Fruit fly (Drosophila melanogaster) whole organism, embryonic: ENCODE data around the gene CG33664.

ENCODE experiments used
- Antp ChIP-seq: fragments of 200-800 bp; sonication (Bioruptor generic); optimal IDR thresholded peaks from 3 replicates; lab custom pipeline; 2016; ENCODE audit warnings: missing biosample characterization, missing genetic modification characterization
- BtbVII ChIP-seq: fragments of 200-800 bp; sonication (Bioruptor generic); optimal IDR thresholded peaks from 3 replicates; lab custom pipeline; 2017; ENCODE audit warnings: missing biosample characterization, mild to moderate bottlenecking, missing genetic modification characterization
- Bteb2 ChIP-seq: fragments of 200-800 bp; sonication (Bioruptor generic); optimal IDR thresholded peaks from 2 replicates; lab custom pipeline; 2016; ENCODE audit warnings: missing biosample characterization, missing genetic modification characterization
- C15 ChIP-seq: fragments of 200-800 bp; sonication (Bioruptor generic); IDR thresholded peaks from 3 replicates; pipeline ENCODE4 v1.3.6; 2022; ENCODE audit warnings: missing biosample characterization, missing genetic modification characterization
- CG11085 ChIP-seq: fragments of 200-800 bp; sonication (Bioruptor generic); IDR thresholded peaks from 2 replicates; pipeline ENCODE4 v1.3.6; 2022; ENCODE audit warnings: missing biosample characterization, missing genetic modification characterization
- CG11456 ChIP-seq: fragments of 200-800 bp; sonication (Bioruptor generic); IDR thresholded peaks from 3 replicates; pipeline ENCODE4 v1.3.6; 2022; ENCODE audit warnings: missing biosample characterization, missing genetic modification characterization
- CG12391 ChIP-seq: fragments of 200-800 bp; sonication (Bioruptor generic); optimal IDR thresholded peaks from 3 replicates; lab custom pipeline; 2018; ENCODE audit warnings: missing biosample characterization, mild to moderate bottlenecking, missing genetic modification characterization, moderate library complexity
- CG13296 ChIP-seq: fragments of 200-800 bp; sonication (Bioruptor generic); optimal IDR thresholded peaks from 3 replicates; lab custom pipeline; 2018; ENCODE audit warnings: missing biosample characterization, mild to moderate bottlenecking, missing genetic modification characterization
- CG13775 ChIP-seq: fragments of 200-800 bp; sonication (Bioruptor generic); optimal IDR thresholded peaks from 3 replicates; lab custom pipeline; 2017; ENCODE audit warnings: missing biosample characterization, mild to moderate bottlenecking, missing genetic modification characterization
- CG14050 ChIP-seq: fragments of 200-800 bp; sonication (Bioruptor generic); IDR thresholded peaks from 3 replicates; pipeline ENCODE4 v1.3.6; 2022; ENCODE audit warnings: missing biosample characterization, missing genetic modification characterization
- CG14860 ChIP-seq: fragments of 200-800 bp; sonication (Bioruptor generic); IDR thresholded peaks from 3 replicates; pipeline ENCODE4 v1.3.6; 2022; ENCODE audit warnings: missing biosample characterization, missing genetic modification characterization; ENCODE audit not compliant: partially characterized antibody
- CG1647 ChIP-seq: fragments of 200-800 bp; sonication (Bioruptor generic); optimal IDR thresholded peaks from 3 replicates; lab custom pipeline; 2016; ENCODE audit warnings: missing biosample characterization, missing genetic modification characterization
- CG16863 ChIP-seq: fragments of 200-800 bp; sonication (Bioruptor generic); optimal IDR thresholded peaks from 3 replicates; lab custom pipeline; 2016; ENCODE audit warnings: missing biosample characterization, missing genetic modification characterization
- CG1832 ChIP-seq: fragments of 200-800 bp; sonication (Bioruptor generic); optimal IDR thresholded peaks from 2 replicates; lab custom pipeline; 2017; ENCODE audit warnings: missing biosample characterization, mild to moderate bottlenecking, missing genetic modification characterization, inconsistent platforms
- CG2129 ChIP-seq: fragments of 200-800 bp; sonication (Bioruptor generic); IDR thresholded peaks from 2 replicates; pipeline ENCODE4 v1.3.6; 2022; ENCODE audit warnings: missing biosample characterization, missing genetic modification characterization; ENCODE audit not compliant: partially characterized antibody
- CG2889 ChIP-seq: fragments of 200-800 bp; sonication (Bioruptor generic); IDR thresholded peaks from 3 replicates; pipeline ENCODE4 v1.3.6; 2022; ENCODE audit warnings: missing biosample characterization, missing genetic modification characterization
- CG32767 ChIP-seq: fragments of 200-800 bp; sonication (Bioruptor generic); IDR thresholded peaks from 2 replicates; pipeline ENCODE4 v1.3.6; 2022; ENCODE audit warnings: missing biosample characterization, missing genetic modification characterization
- CG4707 ChIP-seq: fragments of 200-800 bp; sonication (Bioruptor generic); optimal IDR thresholded peaks from 2 replicates; lab custom pipeline; 2018; ENCODE audit warnings: missing biosample characterization, mild to moderate bottlenecking, missing genetic modification characterization, moderate library complexity
- CG4820 ChIP-seq: fragments of 200-800 bp; sonication (Bioruptor generic); optimal IDR thresholded peaks from 3 replicates; lab custom pipeline; 2016; ENCODE audit warnings: missing biosample characterization, missing genetic modification characterization
- CG6175 ChIP-seq: fragments of 200-800 bp; sonication (Bioruptor generic); IDR thresholded peaks from 3 replicates; pipeline ENCODE4 v1.3.6; 2022; ENCODE audit warnings: missing biosample characterization, missing genetic modification characterization
- CG6689 ChIP-seq: fragments of 200-800 bp; sonication (Bioruptor generic); IDR thresholded peaks from 2 replicates; pipeline ENCODE4 v1.3.6; 2022; ENCODE audit warnings: missing biosample characterization, missing genetic modification characterization
- CG7786 ChIP-seq: fragments of 200-800 bp; sonication (Bioruptor generic); optimal IDR thresholded peaks from 2 replicates; lab custom pipeline; 2016; ENCODE audit warnings: missing biosample characterization, missing genetic modification characterization
- CG8924 ChIP-seq: fragments of 200-800 bp; optimal IDR thresholded peaks from 3 replicates; lab custom pipeline; 2019; ENCODE audit warnings: missing biosample characterization, mild to moderate bottlenecking, missing genetic modification characterization, moderate library complexity
- Dip2 ChIP-seq: fragments of 200-800 bp; sonication (Bioruptor generic); IDR thresholded peaks from 2 replicates; pipeline ENCODE4 v1.3.6; 2022; ENCODE audit warnings: missing biosample characterization, missing genetic modification characterization
- Drgx ChIP-seq: fragments of 200-800 bp; sonication (Bioruptor generic); IDR thresholded peaks from 2 replicates; pipeline ENCODE4 v1.3.6; 2022; ENCODE audit warnings: missing biosample characterization, missing genetic modification characterization
- E2f1 ChIP-seq: fragments of 200-800 bp; sonication (Bioruptor generic); IDR thresholded peaks from 2 replicates; pipeline ENCODE4 v1.3.6; 2022; ENCODE audit warnings: missing biosample characterization, missing genetic modification characterization
- Ets65A ChIP-seq: fragments of 200-800 bp; sonication (Bioruptor generic); peaks from one replicate; lab custom pipeline; 2016; ENCODE audit warnings: missing biosample characterization, missing genetic modification characterization
- Lpt ChIP-seq: fragments of >200 bp; optimal IDR thresholded peaks from 2 replicates; lab custom pipeline; 2018; ENCODE audit warnings: missing biosample characterization, missing genetic modification characterization
- Mrtf ChIP-seq: fragments of 200-800 bp; sonication (Bioruptor generic); IDR thresholded peaks from 3 replicates; pipeline ENCODE4 v1.3.6; 2022; ENCODE audit warnings: missing biosample characterization, missing genetic modification characterization
- NC2β ChIP-seq: fragments of 200-800 bp; sonication (Bioruptor generic); optimal IDR thresholded peaks from 2 replicates; lab custom pipeline; 2016; ENCODE audit warnings: missing biosample characterization, missing genetic modification characterization
- Opbp ChIP-seq: fragments of 200-800 bp; sonication (Bioruptor generic); IDR thresholded peaks from 3 replicates; pipeline ENCODE4 v1.3.6; 2022; ENCODE audit warnings: missing biosample characterization, missing genetic modification characterization; ENCODE audit not compliant: partially characterized antibody
- Sox100B ChIP-seq: fragments of 200-800 bp; sonication (Bioruptor generic); optimal IDR thresholded peaks from 3 replicates; lab custom pipeline; 2018; ENCODE audit warnings: missing biosample characterization, mild to moderate bottlenecking, missing genetic modification characterization
- Vsx1 ChIP-seq: fragments of 200-800 bp; sonication (Bioruptor generic); optimal IDR thresholded peaks from 2 replicates; lab custom pipeline; 2017; ENCODE audit warnings: missing biosample characterization, mild to moderate bottlenecking, missing genetic modification characterization, missing genetic modification reagents
- ase ChIP-seq: fragments of 200-800 bp; sonication (Bioruptor generic); IDR thresholded peaks from 3 replicates; pipeline ENCODE4 v1.3.6; 2022; ENCODE audit warnings: missing biosample characterization, missing genetic modification characterization
- chn ChIP-seq: fragments of 200-800 bp; sonication (Bioruptor generic); optimal IDR thresholded peaks from 2 replicates; lab custom pipeline; 2016; ENCODE audit warnings: missing biosample characterization, missing genetic modification characterization
- dysf ChIP-seq: fragments of 200-800 bp; sonication (Bioruptor generic); IDR thresholded peaks from 3 replicates; pipeline ENCODE4 v1.3.6; 2022; ENCODE audit warnings: missing biosample characterization, missing genetic modification characterization
- emc ChIP-seq: fragments of 200-800 bp; sonication (Bioruptor generic); optimal IDR thresholded peaks from 2 replicates; lab custom pipeline; 2016; ENCODE audit warnings: missing biosample characterization, missing genetic modification characterization
- gcm ChIP-seq: fragments of 200-800 bp; sonication (Bioruptor generic); optimal IDR thresholded peaks from 2 replicates; lab custom pipeline; 2019; ENCODE audit warnings: missing biosample characterization, mild to moderate bottlenecking, missing genetic modification characterization, moderate library complexity
- gro ChIP-seq: fragments of 200-800 bp; sonication (Bioruptor generic); optimal IDR thresholded peaks from 2 replicates; lab custom pipeline; 2016; ENCODE audit warnings: missing biosample characterization, missing genetic modification characterization
- gsb-n ChIP-seq: fragments of 200-800 bp; sonication (Bioruptor generic); optimal IDR thresholded peaks from 3 replicates; lab custom pipeline; 2018; ENCODE audit warnings: missing biosample characterization, mild to moderate bottlenecking, missing genetic modification characterization
- hbn ChIP-seq: fragments of 200-800 bp; sonication (Bioruptor generic); IDR thresholded peaks from 2 replicates; pipeline ENCODE4 v1.3.6; 2022; ENCODE audit warnings: missing biosample characterization, missing genetic modification characterization; ENCODE audit not compliant: partially characterized antibody
- ken ChIP-seq: fragments of 200-800 bp; sonication (Bioruptor generic); IDR thresholded peaks from 3 replicates; pipeline ENCODE4 v1.3.6; 2022; ENCODE audit warnings: missing biosample characterization, missing genetic modification characterization
- luna ChIP-seq: fragments of 200-800 bp; sonication (Bioruptor generic); optimal IDR thresholded peaks from 2 replicates; lab custom pipeline; 2016; ENCODE audit warnings: missing biosample characterization, missing genetic modification characterization
- maf-S ChIP-seq: fragments of 200-800 bp; sonication (Bioruptor generic); optimal IDR thresholded peaks from 2 replicates; lab custom pipeline; 2016; ENCODE audit warnings: missing biosample characterization, missing genetic modification characterization
- nau ChIP-seq: fragments of 200-800 bp; sonication (Bioruptor generic); optimal IDR thresholded peaks from 3 replicates; lab custom pipeline; 2017; ENCODE audit warnings: missing biosample characterization, mild to moderate bottlenecking, missing genetic modification characterization, missing genetic modification reagents
- nerfin-2 ChIP-seq: fragments of 200-800 bp; sonication (Bioruptor generic); IDR thresholded peaks from 2 replicates; pipeline ENCODE4 v1.3.6; 2022; ENCODE audit warnings: missing biosample characterization, missing genetic modification characterization; ENCODE audit not compliant: partially characterized antibody
- rib ChIP-seq: fragments of 200-800 bp; sonication (Bioruptor generic); IDR thresholded peaks from 2 replicates; pipeline ENCODE4 v1.3.6; 2022; ENCODE audit warnings: missing biosample characterization, missing genetic modification characterization
- sens ChIP-seq: fragments of 200-800 bp; sonication (Bioruptor generic); peaks from one replicate; lab custom pipeline; 2016; ENCODE audit warnings: missing biosample characterization, missing genetic modification characterization
- sisA ChIP-seq: fragments of 200-800 bp; sonication (Bioruptor generic); IDR thresholded peaks from 2 replicates; pipeline ENCODE4 v1.3.6; 2022; ENCODE audit warnings: missing biosample characterization, missing genetic modification characterization
- so ChIP-seq: fragments of 200-800 bp; sonication (Bioruptor generic); IDR thresholded peaks from 3 replicates; pipeline ENCODE4 v1.3.6; 2022; ENCODE audit warnings: missing biosample characterization, missing genetic modification characterization
- tx ChIP-seq: fragments of 200-800 bp; sonication (Bioruptor generic); optimal IDR thresholded peaks from 2 replicates; lab custom pipeline; 2016; ENCODE audit warnings: missing biosample characterization, missing genetic modification characterization

CG33664 gene

dm6 chrX:6339970-6340548 lies 44.0 kb upstream of the CG33664 start (continued):
- no peak for TF ChIP-seq CG16863 (GFP tag; lab: Kevin White, UChicago)
- TF ChIP-seq so (GFP tag; lab: Robert Waterston, UW), result peak; percentile 64; the same call in 1 of the 3 replicates
- peak; percentile 56 for TF ChIP-seq gsb-n (tag; lab: Kevin White, UChicago)
- no peak for TF ChIP-seq Sox100B (GFP tag; lab: Kevin White, UChicago)
- TF ChIP-seq nerfin-2 (GFP tag; lab: Robert Waterston, UW), result no peak
- peak; percentile 12 for TF ChIP-seq CG7786 (GFP tag; lab: Kevin White, UChicago)
- peak; percentile 59; the same call in 2 of the 3 replicates for TF ChIP-seq ase (GFP tag; lab: Robert Waterston, UW)
- TF ChIP-seq CG2129 (GFP tag; lab: Robert Waterston, UW), result no peak
- TF ChIP-seq rib, result peak; percentile 25; the same call in 1 of the 2 replicates
- TF ChIP-seq Opbp (GFP tag; lab: Robert Waterston, UW), result no peak
- peak; percentile 24 for TF ChIP-seq gcm (GFP tag; lab: Kevin White, UChicago)
- no peak for TF ChIP-seq hbn (GFP tag; lab: Robert Waterston, UW)
- TF ChIP-seq emc, result no peak
- peak; percentile 67 for TF ChIP-seq dysf (GFP tag; lab: Robert Waterston, UW)
- peak; percentile 9 for TF ChIP-seq CG4707
- TF ChIP-seq CG6175 (GFP tag; lab: Robert Waterston, UW), result peak; percentile 45; the same call in 1 of the 3 replicates
- TF ChIP-seq CG32767 (GFP tag; lab: Robert Waterston, UW), result peak; percentile 66; the same call in 1 of the 2 replicates
- peak; percentile 54; the same call in 1 of the 3 replicates for TF ChIP-seq CG11456 (GFP tag; lab: Robert Waterston, UW)
- no peak for TF ChIP-seq luna (GFP tag; lab: Kevin White, UChicago)
- TF ChIP-seq CG14050 (GFP tag; lab: Robert Waterston, UW), result peak; percentile 45; the same call in 1 of the 3 replicates
- TF ChIP-seq Vsx1 (GFP tag; lab: Kevin White, UChicago), result no peak
- peak; percentile 71 for TF ChIP-seq CG6689 (GFP tag; lab: Robert Waterston, UW)
- TF ChIP-seq Mrtf, result 0 out of 3 replicates have a peak, but pooled peaks have one; percentile 6
- TF ChIP-seq Ets65A (GFP tag; lab: Kevin White, UChicago), result peak; percentile 77
- TF ChIP-seq Drgx (GFP tag; lab: Robert Waterston, UW), result peak; percentile 71
- TF ChIP-seq Lpt (GFP tag; lab: Kevin White, UChicago), result no peak
- TF ChIP-seq maf-S, result peak; percentile 17
- TF ChIP-seq CG2889, result peak; percentile 57; the same call in 1 of the 3 replicates
- peak; percentile 46 for TF ChIP-seq CG8924 (tag; lab: Kevin White, UChicago)
- TF ChIP-seq CG1832 (GFP tag; lab: Kevin White, UChicago), result no peak
- TF ChIP-seq nau, result no peak
- peak; percentile 52 for TF ChIP-seq CG12391
- peak; percentile 34 for TF ChIP-seq CG1647 (GFP tag; lab: Kevin White, UChicago)
- TF ChIP-seq NC2β (GFP tag; lab: Kevin White, UChicago), result peak; percentile 16
- peak; percentile 66 for TF ChIP-seq E2f1 (GFP tag; lab: Robert Waterston, UW)
- TF ChIP-seq chn (GFP tag; lab: Kevin White, UChicago), result peak; percentile 22
- TF ChIP-seq gro (GFP tag; lab: Kevin White, UChicago), result peak; percentile 65
- peak; percentile 3 for TF ChIP-seq Antp (GFP tag; lab: Kevin White, UChicago)
- no peak for TF ChIP-seq CG14860
- peak; percentile 28; the same call in 1 of the 2 replicates for TF ChIP-seq CG11085
- peak; percentile 6 for TF ChIP-seq Bteb2 (GFP tag; lab: Kevin White, UChicago)
- TF ChIP-seq BtbVII (GFP tag; lab: Kevin White, UChicago), result peak; percentile 6
- TF ChIP-seq tx (GFP tag; lab: Kevin White, UChicago), result no peak
- TF ChIP-seq Dip2 (GFP tag; lab: Robert Waterston, UW), result no peak
- 0 out of 3 replicates have a peak, but pooled peaks have one; percentile 46 for TF ChIP-seq ken
- no peak for TF ChIP-seq CG13775 (GFP tag; lab: Kevin White, UChicago)
- peak; percentile 19 for TF ChIP-seq CG4820 (GFP tag; lab: Kevin White, UChicago)
- TF ChIP-seq C15 (GFP tag; lab: Robert Waterston, UW), result 0 out of 3 replicates have a peak, but pooled peaks have one; percentile 39
- TF ChIP-seq CG13296, result peak; percentile 4
- peak; percentile 47 for TF ChIP-seq sisA (GFP tag; lab: Robert Waterston, UW)
- TF ChIP-seq sens, result peak; percentile 85
